Fruit fly (Drosophila melanogaster) whole organism, adult: Measurements from ENCODE around the gene Ucp4A.

Source experiments
- CG11617 ChIP-seq: fragments of 200-800 bp; sonication (Bioruptor generic); optimal IDR thresholded peaks from 2 replicates; lab custom pipeline; 2017; ENCODE audit warnings: mild to moderate bottlenecking, missing biosample characterization, missing genetic modification reagents, missing genetic modification characterization
- CG12768 ChIP-seq: fragments of 200-800 bp; sonication (Bioruptor generic); optimal IDR thresholded peaks from 2 replicates; lab custom pipeline; 2017; ENCODE audit warnings: missing biosample characterization, missing genetic modification characterization, mild to moderate bottlenecking, moderate library complexity, missing genetic modification reagents
- CG14711 ChIP-seq: fragments of 200-800 bp; sonication (Bioruptor generic); optimal IDR thresholded peaks from 2 replicates; lab custom pipeline; 2018; ENCODE audit warnings: missing biosample characterization, mild to moderate bottlenecking, missing genetic modification characterization, moderate library complexity
- CG1620 ChIP-seq: fragments of 200-800 bp; sonication (Bioruptor generic); optimal IDR thresholded peaks from 2 replicates; lab custom pipeline; 2016; ENCODE audit warnings: missing biosample characterization, missing genetic modification characterization
- CG33017 ChIP-seq: fragments of 200-800 bp; sonication (Bioruptor generic); optimal IDR thresholded peaks from 2 replicates; lab custom pipeline; 2018; ENCODE audit warnings: missing biosample characterization, mild to moderate bottlenecking, missing genetic modification characterization, moderate library complexity
- CG5204 ChIP-seq: fragments of 200-800 bp; sonication (Bioruptor generic); optimal IDR thresholded peaks from 2 replicates; lab custom pipeline; 2016; ENCODE audit warnings: missing biosample characterization, missing genetic modification characterization
- CG7045 ChIP-seq: fragments of 200-800 bp; sonication (Bioruptor generic); optimal IDR thresholded peaks from 2 replicates; lab custom pipeline; 2017; ENCODE audit warnings: missing biosample characterization, mild to moderate bottlenecking, missing genetic modification characterization
- CG7101 ChIP-seq: fragments of 200-800 bp; sonication (Bioruptor generic); optimal IDR thresholded peaks from 2 replicates; lab custom pipeline; 2018; ENCODE audit warnings: missing biosample characterization, mild to moderate bottlenecking, missing genetic modification characterization, moderate library complexity
- Clk ChIP-seq: fragments of 200-800 bp; sonication (Bioruptor generic); optimal IDR thresholded peaks from 2 replicates; lab custom pipeline; 2017; ENCODE audit warnings: missing biosample characterization, missing genetic modification characterization
- Crg-1 ChIP-seq: fragments of 200-800 bp; sonication (Bioruptor generic); optimal IDR thresholded peaks from 2 replicates; lab custom pipeline; 2016; ENCODE audit warnings: missing biosample characterization, missing genetic modification characterization
- Hr96 ChIP-seq: fragments of 200-800 bp; sonication (Bioruptor generic); optimal IDR thresholded peaks from 2 replicates; lab custom pipeline; 2016; ENCODE audit warnings: missing biosample characterization, missing genetic modification characterization
- Mnt ChIP-seq: fragments of 200-800 bp; sonication (Bioruptor generic); optimal IDR thresholded peaks from 2 replicates; lab custom pipeline; 2016; ENCODE audit warnings: missing biosample characterization, mild to moderate bottlenecking, missing genetic modification characterization
- bab1 ChIP-seq: fragments of 200-800 bp; sonication (Bioruptor generic); optimal IDR thresholded peaks from 3 replicates; lab custom pipeline; 2019; ENCODE audit warnings: missing biosample characterization, mild to moderate bottlenecking, missing genetic modification characterization, moderate library complexity
- cic ChIP-seq: fragments of 200-800 bp; sonication (Bioruptor generic); optimal IDR thresholded peaks from 2 replicates; lab custom pipeline; 2017; ENCODE audit warnings: missing biosample characterization, mild to moderate bottlenecking, missing genetic modification characterization, moderate library complexity
- cnc ChIP-seq, 2 experiments: fragments of >200 bp; optimal IDR thresholded peaks; 2 replicates each; lab custom pipeline; 2017
- kay ChIP-seq: fragments of 200-800 bp; sonication (Bioruptor generic); peaks from one replicate; lab custom pipeline; 2016; ENCODE audit warnings: missing biosample characterization, missing genetic modification characterization, borderline replicate concordance
- ovo ChIP-seq: fragments of 200-800 bp; sonication (Bioruptor generic); optimal IDR thresholded peaks from 2 replicates; lab custom pipeline; 2016; ENCODE audit warnings: missing biosample characterization, missing genetic modification characterization
- pad ChIP-seq: fragments of 200-800 bp; sonication (Bioruptor generic); optimal IDR thresholded peaks from 3 replicates; lab custom pipeline; 2017; ENCODE audit warnings: missing biosample characterization, missing genetic modification characterization, mild to moderate bottlenecking, moderate library complexity, missing genetic modification reagents
- tj ChIP-seq: fragments of 200-800 bp; sonication (Bioruptor generic); optimal IDR thresholded peaks from 3 replicates; lab custom pipeline; 2017; ENCODE audit warnings: missing biosample characterization, mild to moderate bottlenecking, missing genetic modification characterization, moderate library complexity
- toe ChIP-seq: fragments of 200-800 bp; sonication (Bioruptor generic); optimal IDR thresholded peaks from 2 replicates; lab custom pipeline; 2016; ENCODE audit warnings: missing biosample characterization, missing genetic modification characterization

Ucp4A gene

dm6 chrX:17865103-17865502 is 20.4 kb downstream of the Ucp4A start:
- TF ChIP-seq CG1620 (GFP tag; lab: Kevin White, UChicago) (no peak), CG12768 (GFP tag; lab: Kevin White, UChicago) (no peak), cic (GFP tag; lab: Kevin White, UChicago) (no peak), bab1 (no peak), pad (no peak), CG11617 (GFP tag; lab: Kevin White, UChicago) (no peak), Hr96 (GFP tag; lab: Kevin White, UChicago) (no peak), tj (GFP tag; lab: Kevin White, UChicago) (no peak), toe (GFP tag; lab: Kevin White, UChicago) (no peak), CG5204 (no peak), Mnt (GFP tag; lab: Kevin White, UChicago) (no peak), kay (GFP tag; lab: Kevin White, UChicago) (no peak), CG7045 (GFP tag; lab: Kevin White, UChicago) (no peak), Crg-1 (GFP tag; lab: Kevin White, UChicago) (no peak), CG14711 (tag; lab: Kevin White, UChicago) (no peak), CG33017 (tag; lab: Kevin White, UChicago) (no peak), cnc (optimal IDR thresholded peaks at IDR 0.05; lab: Kevin White, UChicago) (no peak)

- no peak for TF ChIP-seq ovo (GFP tag; lab: Kevin White, UChicago)
- TF ChIP-seq CG11617 (GFP tag; lab: Kevin White, UChicago): no peak
- no peak for TF ChIP-seq toe (GFP tag; lab: Kevin White, UChicago)
- no peak for TF ChIP-seq Clk (GFP tag; lab: Kevin White, UChicago)
- TF ChIP-seq Crg-1 (GFP tag; lab: Kevin White, UChicago): no peak
- TF ChIP-seq CG7101 (tag; lab: Kevin White, UChicago): no peak
- TF ChIP-seq bab1: no peak
- TF ChIP-seq CG12768 (GFP tag; lab: Kevin White, UChicago): no peak
- no peak for TF ChIP-seq Hr96 (GFP tag; lab: Kevin White, UChicago)
- no peak for TF ChIP-seq CG33017 (tag; lab: Kevin White, UChicago)
- TF ChIP-seq CG7045 (GFP tag; lab: Kevin White, UChicago): no peak
- TF ChIP-seq cic (GFP tag; lab: Kevin White, UChicago): no peak
- no peak for TF ChIP-seq CG5204
- no peak for TF ChIP-seq CG14711 (tag; lab: Kevin White, UChicago)
- TF ChIP-seq CG1620 (GFP tag; lab: Kevin White, UChicago): no peak
- no peak for TF ChIP-seq cnc (optimal IDR thresholded peaks at IDR 0.05; lab: Kevin White, UChicago)
- no peak for TF ChIP-seq pad
- TF ChIP-seq tj (GFP tag; lab: Kevin White, UChicago): no peak
Observed at dm6 chrX:17870614-17871394, 26.1 kb downstream of the Ucp4A start.

- TF ChIP-seq CG1620 (GFP tag; lab: Kevin White, UChicago) (no peak), Crg-1 (GFP tag; lab: Kevin White, UChicago) (no peak), CG7045 (GFP tag; lab: Kevin White, UChicago) (no peak), bab1 (no peak), cnc (optimal IDR thresholded peaks at IDR 0.05; lab: Kevin White, UChicago) (no peak), kay (GFP tag; lab: Kevin White, UChicago) (no peak), CG7101 (tag; lab: Kevin White, UChicago) (no peak), CG12768 (GFP tag; lab: Kevin White, UChicago) (no peak), pad (no peak), CG33017 (tag; lab: Kevin White, UChicago) (no peak), Hr96 (GFP tag; lab: Kevin White, UChicago) (no peak), CG11617 (GFP tag; lab: Kevin White, UChicago) (no peak), ovo (GFP tag; lab: Kevin White, UChicago) (no peak), tj (GFP tag; lab: Kevin White, UChicago) (no peak)
Observed at dm6 chrX:17872310-17872709, 27.6 kb downstream of the Ucp4A start.

- TF ChIP-seq CG14711 (tag; lab: Kevin White, UChicago) (no peak), CG5204 (no peak), cic (GFP tag; lab: Kevin White, UChicago) (no peak), tj (GFP tag; lab: Kevin White, UChicago) (no peak)
Observed at dm6 chrX:17873329-17873728, 28.6 kb downstream of the Ucp4A start.

- TF ChIP-seq toe (GFP tag; lab: Kevin White, UChicago) (no peak), ovo (GFP tag; lab: Kevin White, UChicago) (no peak), CG5204 (no peak), cnc (optimal IDR thresholded peaks at IDR 0.05; lab: Kevin White, UChicago) (no peak), Clk (GFP tag; lab: Kevin White, UChicago) (no peak), cic (GFP tag; lab: Kevin White, UChicago) (no peak), CG14711 (tag; lab: Kevin White, UChicago) (no peak), CG1620 (GFP tag; lab: Kevin White, UChicago) (no peak), bab1 (no peak), CG12768 (GFP tag; lab: Kevin White, UChicago) (no peak), pad (no peak)
Observed at dm6 chrX:17875014-17875589, 30.4 kb downstream of the Ucp4A start.

- TF ChIP-seq Crg-1 (GFP tag; lab: Kevin White, UChicago) (no peak), cnc (optimal IDR thresholded peaks at IDR 0.05; lab: Kevin White, UChicago) (no peak), bab1 (no peak), CG33017 (tag; lab: Kevin White, UChicago) (no peak), cic (GFP tag; lab: Kevin White, UChicago) (no peak), pad (no peak), CG7045 (GFP tag; lab: Kevin White, UChicago) (no peak), Hr96 (GFP tag; lab: Kevin White, UChicago) (no peak)
Observed at dm6 chrX:17875695-17876094, 30.9 kb downstream of the Ucp4A start.
